Worm (Caenorhabditis elegans) whole organism, late embryonic: ENCODE data around the gene T04C4.3.
"Not testable (repeated sequence)": the region's sequence is repeated elsewhere in the genome, so short reads cannot be mapped to it uniquely, and the experiment has no call there.

ENCODE experiments used
- C08G9.2 ChIP-seq: sonication (generic microtip); optimal IDR thresholded peaks from 2 replicates; lab custom pipeline; 2016; ENCODE audit warnings: mild to moderate bottlenecking, missing genetic modification characterization, moderate library complexity, missing compliant biosample characterization
- F13H6.1 ChIP-seq: sonication (generic microtip); optimal IDR thresholded peaks from 2 replicates; lab custom pipeline; 2016; ENCODE audit warnings: missing genetic modification characterization, missing compliant biosample characterization
- K09A11.1 ChIP-seq: sonication (generic microtip); optimal IDR thresholded peaks from 2 replicates; lab custom pipeline; 2017; ENCODE audit warnings: antibody characterized with exemption, mild to moderate bottlenecking, missing genetic modification characterization, missing compliant biosample characterization; ENCODE audit not compliant: insufficient read depth
- ceh-19 ChIP-seq: fragments of 200-800 bp; sonication (Bioruptor generic); optimal IDR thresholded peaks from 2 replicates; lab custom pipeline; 2018; ENCODE audit warnings: mild to moderate bottlenecking, missing genetic modification characterization, missing compliant biosample characterization
- ceh-2 ChIP-seq: sonication (generic microtip); optimal IDR thresholded peaks from 2 replicates; lab custom pipeline; 2016; ENCODE audit warnings: missing genotype, missing genetic modification characterization, missing compliant biosample characterization
- ceh-24 ChIP-seq: sonication (generic microtip); optimal IDR thresholded peaks from 2 replicates; lab custom pipeline; 2016; ENCODE audit warnings: mild to moderate bottlenecking, missing genetic modification characterization, missing compliant biosample characterization
- ceh-30 ChIP-seq: fragments of 150-350 bp; optimal IDR thresholded peaks from 2 replicates; lab custom pipeline; 2014; ENCODE audit warnings: missing biosample characterization, missing genetic modification characterization
- ceh-34 ChIP-seq: sonication (generic microtip); optimal IDR thresholded peaks from 2 replicates; lab custom pipeline; 2016; ENCODE audit warnings: mild to moderate bottlenecking, missing genetic modification characterization, missing compliant biosample characterization
- ceh-45 ChIP-seq: fragments of 200-800 bp; sonication (Bioruptor generic); IDR thresholded peaks from 2 replicates; pipeline ENCODE4 v1.3.6; 2022; ENCODE audit warnings: missing genetic modification reagents, missing genetic modification characterization, missing compliant biosample characterization
- ceh-6 ChIP-seq: fragments of 200-800 bp; sonication (Bioruptor generic); optimal IDR thresholded peaks from 2 replicates; lab custom pipeline; 2018; ENCODE audit warnings: mild to moderate bottlenecking, missing genetic modification characterization, missing compliant biosample characterization
- dmd-4 ChIP-seq: sonication (generic microtip); optimal IDR thresholded peaks from 2 replicates; lab custom pipeline; 2016; ENCODE audit warnings: borderline replicate concordance, missing genetic modification characterization, missing compliant biosample characterization
- elt-2 ChIP-seq: sonication (generic microtip); optimal IDR thresholded peaks from 2 replicates; lab custom pipeline; 2016; ENCODE audit warnings: missing genetic modification reagents, missing genetic modification characterization, missing compliant biosample characterization
- fax-1 ChIP-seq: sonication (generic microtip); optimal IDR thresholded peaks from 2 replicates; lab custom pipeline; 2016; ENCODE audit warnings: missing genotype, missing genetic modification characterization, missing compliant biosample characterization
- hlh-30 ChIP-seq: sonication (generic microtip); optimal IDR thresholded peaks from 2 replicates; lab custom pipeline; 2017; ENCODE audit warnings: antibody characterized with exemption, missing genetic modification characterization, missing compliant biosample characterization; ENCODE audit not compliant: insufficient read depth
- lin-11 ChIP-seq: fragments of 200-800 bp; sonication (Bioruptor generic); optimal IDR thresholded peaks from 2 replicates; lab custom pipeline; 2018; ENCODE audit warnings: mild to moderate bottlenecking, missing genetic modification characterization, missing compliant biosample characterization
- mec-3 ChIP-seq: sonication (generic microtip); optimal IDR thresholded peaks from 2 replicates; lab custom pipeline; 2016; ENCODE audit warnings: borderline replicate concordance, missing genetic modification characterization, missing compliant biosample characterization
- pat-9 ChIP-seq: fragments of 200-800 bp; sonication (Bioruptor generic); optimal IDR thresholded peaks from 2 replicates; lab custom pipeline; 2018; ENCODE audit warnings: mild to moderate bottlenecking, missing genetic modification characterization, moderate library complexity, missing compliant biosample characterization
- pax-1 ChIP-seq: fragments of 150-350 bp; optimal IDR thresholded peaks from 2 replicates; lab custom pipeline; 2014; ENCODE audit warnings: missing biosample characterization, missing genetic modification characterization
- pha-2 ChIP-seq: sonication (generic microtip); optimal IDR thresholded peaks from 2 replicates; lab custom pipeline; 2017; ENCODE audit warnings: mild to moderate bottlenecking, missing genetic modification characterization, missing compliant biosample characterization
- pha-4 ChIP-seq: fragments of 150-350 bp; optimal IDR thresholded peaks from 2 replicates; lab custom pipeline; 2018; ENCODE audit warnings: missing biosample characterization, missing genetic modification reagents, missing genetic modification characterization
- pqm-1 ChIP-seq: sonication (generic microtip); optimal IDR thresholded peaks from 2 replicates; lab custom pipeline; 2016; ENCODE audit warnings: missing genetic modification characterization, missing compliant biosample characterization
- ref-2 ChIP-seq: sonication (generic microtip); optimal IDR thresholded peaks from 2 replicates; lab custom pipeline; 2016; ENCODE audit warnings: missing genetic modification characterization, missing compliant biosample characterization
- sdc-2 ChIP-seq: sonication (generic microtip); optimal IDR thresholded peaks from 2 replicates; lab custom pipeline; 2016; ENCODE audit warnings: missing genotype, missing genetic modification characterization, missing compliant biosample characterization
- sox-2 ChIP-seq: fragments of 200-800 bp; sonication (Bioruptor generic); IDR thresholded peaks from 2 replicates; pipeline ENCODE4 v1.3.6; 2022; ENCODE audit warnings: missing genetic modification reagents, missing genetic modification characterization, missing compliant biosample characterization
- sox-4 ChIP-seq: sonication (generic microtip); optimal IDR thresholded peaks from 2 replicates; lab custom pipeline; 2017; ENCODE audit warnings: mild to moderate bottlenecking, missing genetic modification characterization, inconsistent platforms, missing compliant biosample characterization
- tbx-7 ChIP-seq: sonication (generic microtip); optimal IDR thresholded peaks from 2 replicates; lab custom pipeline; 2016; ENCODE audit warnings: missing genotype, missing genetic modification characterization, missing compliant biosample characterization
- unc-3 ChIP-seq, 2 experiments: fragments of 200-800 bp in 1 of 2; sonication (Bioruptor generic) in 1 of 2; sonication (generic microtip) in 1 of 2; conservative IDR thresholded peaks in 1 of 2; optimal IDR thresholded peaks in 1 of 2; 2 replicates each; pipeline versions ENCODE4 v1.3.6 to Lab custom; 2016 to 2022; ENCODE audit warnings: missing compliant biosample characterization in 2 of 2, missing genetic modification characterization in 2 of 2, missing genetic modification reagents in 1 of 2
- unc-42 ChIP-seq: sonication (generic microtip); optimal IDR thresholded peaks from 2 replicates; lab custom pipeline; 2016; ENCODE audit warnings: missing genotype, missing genetic modification characterization, missing compliant biosample characterization
- unc-86 ChIP-seq: sonication (generic microtip); optimal IDR thresholded peaks from 2 replicates; lab custom pipeline; 2016; ENCODE audit warnings: missing genetic modification characterization, missing compliant biosample characterization
- zip-5 ChIP-seq: sonication (generic microtip); optimal IDR thresholded peaks from 2 replicates; lab custom pipeline; 2016; ENCODE audit warnings: missing genetic modification characterization, missing compliant biosample characterization

The T04C4.3 gene

DNA sequence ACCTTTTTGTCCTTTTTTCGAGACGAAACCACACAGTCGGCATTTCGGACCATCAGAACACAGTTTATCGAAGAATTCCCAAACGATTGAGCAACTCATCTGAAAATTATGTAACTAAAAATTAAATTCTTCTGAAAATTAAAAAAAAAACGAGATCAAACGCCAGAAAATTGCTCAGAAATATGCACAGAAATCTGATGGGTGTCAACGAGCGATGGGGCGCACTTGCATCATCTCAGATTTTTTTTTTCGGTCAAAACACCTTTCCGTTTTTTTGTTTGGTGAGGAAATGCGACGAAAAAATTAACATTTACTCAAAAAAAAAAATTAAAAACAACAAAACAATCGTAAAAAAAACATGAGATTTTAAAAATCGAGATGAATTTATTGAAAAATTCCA lies at the start of gene T04C4.3:
Gene T04C4.3, minus strand, starts transcription at position 101 of the 400 bp plus-strand sequence.
- TF ChIP-seq ceh-6; pha-2 (tag; lab: Kevin White, UChicago); unc-42 (tag; lab: Kevin White, UChicago): not testable (repeated sequence)

DNA sequence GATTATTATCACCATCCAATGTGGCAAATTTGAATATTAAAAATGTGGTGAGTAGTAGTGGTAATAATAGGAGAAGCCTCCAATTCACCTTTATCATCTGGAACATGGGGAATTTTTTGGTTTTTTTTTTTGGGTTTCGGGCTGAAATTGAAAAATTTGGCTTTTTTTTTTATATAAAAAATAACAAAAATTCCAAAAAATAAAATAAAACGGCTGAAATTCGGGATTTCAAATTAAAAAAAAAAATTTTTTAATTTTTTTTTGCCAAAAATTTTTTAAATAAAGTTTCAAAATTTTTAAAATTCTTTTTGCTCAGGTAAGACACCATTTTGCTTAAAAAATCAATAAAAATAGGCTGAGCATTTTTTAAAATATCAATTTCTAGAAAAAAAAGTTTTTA lies 46.9 kb upstream of the T04C4.3 start, which contains the start of gene famp-1:
Gene famp-1, minus strand, starts transcription at position 101 of the 400 bp plus-strand sequence.
- no peak for TF ChIP-seq ceh-45 (GFP tag; lab: Robert Waterston, UW)
- no peak for TF ChIP-seq dmd-4 (tag; lab: Kevin White, UChicago)
- no peak for TF ChIP-seq lin-11 (tag; lab: Kevin White, UChicago)
- no peak for TF ChIP-seq pqm-1 (tag; lab: Kevin White, UChicago)
- no peak for TF ChIP-seq mec-3 (tag; lab: Kevin White, UChicago)
- TF ChIP-seq fax-1 (tag; lab: Kevin White, UChicago) = no peak
- TF ChIP-seq unc-86 (tag; lab: Kevin White, UChicago) = no peak
- TF ChIP-seq unc-3 (GFP tag; conservative IDR thresholded peaks at IDR 0.05; lab: Robert Waterston, UW) = no peak
- TF ChIP-seq unc-3 (tag; optimal IDR thresholded peaks at IDR 0.05; lab: Kevin White, UChicago) = no peak

ce11 chrIV:2253392-2254048 lies 36.9 kb upstream of the T04C4.3 start:
- no peak for TF ChIP-seq sdc-2 (tag; lab: Kevin White, UChicago)
- TF ChIP-seq F13H6.1 (tag; lab: Kevin White, UChicago) = no peak
- TF ChIP-seq ceh-6 = no peak
- no peak for TF ChIP-seq pha-4 (tag; lab: Kevin White, UChicago)
- TF ChIP-seq ceh-30 (tag; lab: Kevin White, UChicago) = no peak
- TF ChIP-seq, all 69 proteins: peak for 0

ce11 chrIV:2246150-2246549 lies 29.5 kb upstream of the T04C4.3 start:
- TF ChIP-seq ceh-19 (GFP tag; lab: Kevin White, UChicago) (no peak), sox-2 (GFP tag; lab: Robert Waterston, UW) (no peak), hlh-30 (tag; lab: Kevin White, UChicago) (no peak), elt-2 (tag; lab: Kevin White, UChicago) (no peak), K09A11.1 (no peak), ceh-34 (tag; lab: Kevin White, UChicago) (no peak), ceh-2 (no peak), zip-5 (tag; lab: Kevin White, UChicago) (no peak), pax-1 (tag; lab: Kevin White, UChicago) (no peak), ceh-24 (tag; lab: Kevin White, UChicago) (no peak), sox-4 (tag; lab: Kevin White, UChicago) (no peak), pat-9 (tag; lab: Kevin White, UChicago) (no peak), C08G9.2 (tag; lab: Kevin White, UChicago) (no peak)

ce11 chrIV:2245565-2245964 lies 28.9 kb upstream of the T04C4.3 start, which contains the start of gene M70.1:
M70.1 (plus strand) TSS chrIV:2245865.
- TF ChIP-seq ceh-24 (tag; lab: Kevin White, UChicago); tbx-7; ref-2: not testable (repeated sequence)
